Worm (Caenorhabditis elegans) whole organism, young adult: ENCODE data around the gene C03B1.1.

Experiments
- ama-1 ChIP-seq, 3 experiments: fragments of 150-350 bp in 1 of 3; sonication (generic microtip) in 2 of 3; optimal IDR thresholded peaks; 2 replicates each; lab custom pipeline; 2014 to 2018; ENCODE audit warnings: missing biosample characterization in 2 of 3, missing genetic modification characterization in 2 of 3, missing genetic modification reagents in 2 of 3
- pbrm-1 ChIP-seq: fragments of 200-800 bp; sonication (Bioruptor generic); IDR thresholded peaks from 2 replicates; pipeline ENCODE4 v1.3.6; 2022; ENCODE audit warnings: missing genetic modification reagents, missing genetic modification characterization, missing compliant biosample characterization
- pha-4 ChIP-seq: fragments of 150-350 bp; sonication (generic microtip); optimal IDR thresholded peaks from 2 replicates; lab custom pipeline; 2014; ENCODE audit warnings: missing biosample characterization, missing genetic modification reagents, missing genetic modification characterization

- TF ChIP-seq pha-4 (no peak), ama-1 (optimal IDR thresholded peaks at IDR 0.05; lab: Kevin White, UChicago) (no peak), ama-1 (GFP tag; optimal IDR thresholded peaks at IDR 0.05; lab: Kevin White, UChicago) (no peak), pbrm-1 (no peak)
Observed at ce11 chrX:6407805-6408204, 33.3 kb downstream of the C03B1.1 start.
